Worm (Caenorhabditis elegans) whole organism, late embryonic: Measurements from ENCODE around the gene srx-102.

Source experiments
- C08G9.2 ChIP-seq: sonication (generic microtip); optimal IDR thresholded peaks from 2 replicates; lab custom pipeline; 2016; ENCODE audit warnings: mild to moderate bottlenecking, missing genetic modification characterization, moderate library complexity, missing compliant biosample characterization
- C38D4.7 ChIP-seq: fragments of 200-800 bp; sonication (Bioruptor generic); optimal IDR thresholded peaks from 2 replicates; lab custom pipeline; 2018; ENCODE audit warnings: mild to moderate bottlenecking, missing genetic modification characterization, moderate library complexity, missing compliant biosample characterization
- F13H6.1 ChIP-seq: sonication (generic microtip); optimal IDR thresholded peaks from 2 replicates; lab custom pipeline; 2016; ENCODE audit warnings: missing genetic modification characterization, missing compliant biosample characterization
- K02D7.2 ChIP-seq: sonication (generic microtip); optimal IDR thresholded peaks from 2 replicates; lab custom pipeline; 2017; ENCODE audit warnings: mild to moderate bottlenecking, missing genetic modification characterization, missing compliant biosample characterization
- Y22D7AL.16 ChIP-seq: sonication (generic microtip); optimal IDR thresholded peaks from 2 replicates; lab custom pipeline; 2016; ENCODE audit warnings: missing genetic modification characterization, missing compliant biosample characterization
- ahr-1 ChIP-seq: sonication (generic microtip); optimal IDR thresholded peaks from 2 replicates; lab custom pipeline; 2016; ENCODE audit warnings: missing genetic modification characterization, missing compliant biosample characterization
- ama-1 ChIP-seq: fragments of 150-350 bp; optimal IDR thresholded peaks from 2 replicates; lab custom pipeline; 2014
- ceh-34 ChIP-seq: sonication (generic microtip); optimal IDR thresholded peaks from 2 replicates; lab custom pipeline; 2016; ENCODE audit warnings: mild to moderate bottlenecking, missing genetic modification characterization, missing compliant biosample characterization
- ceh-6 ChIP-seq: fragments of 200-800 bp; sonication (Bioruptor generic); optimal IDR thresholded peaks from 2 replicates; lab custom pipeline; 2018; ENCODE audit warnings: mild to moderate bottlenecking, missing genetic modification characterization, missing compliant biosample characterization
- ceh-9 ChIP-seq: sonication (generic microtip); optimal IDR thresholded peaks from 2 replicates; lab custom pipeline; 2016; ENCODE audit warnings: mild to moderate bottlenecking, missing genetic modification characterization, inconsistent platforms, missing compliant biosample characterization
- elt-2 ChIP-seq: sonication (generic microtip); optimal IDR thresholded peaks from 2 replicates; lab custom pipeline; 2016; ENCODE audit warnings: missing genetic modification reagents, missing genetic modification characterization, missing compliant biosample characterization
- elt-4 ChIP-seq: sonication (generic microtip); optimal IDR thresholded peaks from 2 replicates; lab custom pipeline; 2016; ENCODE audit warnings: missing genetic modification characterization, missing compliant biosample characterization
- ets-4 ChIP-seq: sonication (generic microtip); optimal IDR thresholded peaks from 2 replicates; lab custom pipeline; 2016; ENCODE audit warnings: missing genetic modification characterization, missing compliant biosample characterization
- eyg-1 ChIP-seq: sonication (generic microtip); optimal IDR thresholded peaks from 2 replicates; lab custom pipeline; 2016; ENCODE audit warnings: missing genotype, missing genetic modification characterization, missing compliant biosample characterization
- fkh-10 ChIP-seq: fragments of 150-350 bp; optimal IDR thresholded peaks from 2 replicates; lab custom pipeline; 2014; ENCODE audit warnings: missing biosample characterization, missing genetic modification reagents, missing genetic modification characterization
- fkh-6 ChIP-seq: sonication (generic microtip); optimal IDR thresholded peaks from 2 replicates; lab custom pipeline; 2016; ENCODE audit warnings: missing genetic modification characterization, missing compliant biosample characterization
- hlh-30 ChIP-seq: sonication (generic microtip); optimal IDR thresholded peaks from 2 replicates; lab custom pipeline; 2017; ENCODE audit warnings: antibody characterized with exemption, missing genetic modification characterization, missing compliant biosample characterization; ENCODE audit not compliant: insufficient read depth
- hlh-6 ChIP-seq: sonication (generic microtip); optimal IDR thresholded peaks from 2 replicates; lab custom pipeline; 2016; ENCODE audit warnings: missing genotype, missing genetic modification characterization, missing compliant biosample characterization
- hlh-8 ChIP-seq: sonication (generic microtip); optimal IDR thresholded peaks from 2 replicates; lab custom pipeline; 2016; ENCODE audit warnings: missing genotype, missing genetic modification characterization, missing compliant biosample characterization
- lin-11 ChIP-seq: fragments of 200-800 bp; sonication (Bioruptor generic); optimal IDR thresholded peaks from 2 replicates; lab custom pipeline; 2018; ENCODE audit warnings: mild to moderate bottlenecking, missing genetic modification characterization, missing compliant biosample characterization
- madf-2 ChIP-seq: sonication (generic microtip); optimal IDR thresholded peaks from 2 replicates; lab custom pipeline; 2017; ENCODE audit warnings: missing genetic modification characterization, missing compliant biosample characterization
- nfya-1 ChIP-seq: sonication (generic microtip); optimal IDR thresholded peaks from 2 replicates; lab custom pipeline; 2017; ENCODE audit warnings: missing genetic modification characterization, mild to moderate bottlenecking, missing compliant biosample characterization, antibody characterized with exemption, moderate library complexity
- nhr-11 ChIP-seq: fragments of 150-350 bp; optimal IDR thresholded peaks from 2 replicates; lab custom pipeline; 2014; ENCODE audit warnings: missing biosample characterization, missing genetic modification characterization
- npax-4 ChIP-seq: sonication (generic microtip); optimal IDR thresholded peaks from 2 replicates; lab custom pipeline; 2016; ENCODE audit warnings: missing genetic modification characterization, missing compliant biosample characterization
- pat-9 ChIP-seq: fragments of 200-800 bp; sonication (Bioruptor generic); optimal IDR thresholded peaks from 2 replicates; lab custom pipeline; 2018; ENCODE audit warnings: mild to moderate bottlenecking, missing genetic modification characterization, moderate library complexity, missing compliant biosample characterization
- pax-1 ChIP-seq: fragments of 150-350 bp; optimal IDR thresholded peaks from 2 replicates; lab custom pipeline; 2014; ENCODE audit warnings: missing biosample characterization, missing genetic modification characterization
- pha-4 ChIP-seq: fragments of 150-350 bp; optimal IDR thresholded peaks from 2 replicates; lab custom pipeline; 2018; ENCODE audit warnings: missing biosample characterization, missing genetic modification reagents, missing genetic modification characterization
- pqm-1 ChIP-seq: sonication (generic microtip); optimal IDR thresholded peaks from 2 replicates; lab custom pipeline; 2016; ENCODE audit warnings: missing genetic modification characterization, missing compliant biosample characterization
- pros-1 ChIP-seq: fragments of 150-350 bp; optimal IDR thresholded peaks from 2 replicates; lab custom pipeline; 2014; ENCODE audit warnings: missing biosample characterization, missing genetic modification reagents, missing genetic modification characterization
- sdc-2 ChIP-seq: sonication (generic microtip); optimal IDR thresholded peaks from 2 replicates; lab custom pipeline; 2016; ENCODE audit warnings: missing genotype, missing genetic modification characterization, missing compliant biosample characterization
- sox-2 ChIP-seq: fragments of 200-800 bp; sonication (Bioruptor generic); IDR thresholded peaks from 2 replicates; pipeline ENCODE4 v1.3.6; 2022; ENCODE audit warnings: missing genetic modification reagents, missing genetic modification characterization, missing compliant biosample characterization
- sox-4 ChIP-seq: sonication (generic microtip); optimal IDR thresholded peaks from 2 replicates; lab custom pipeline; 2017; ENCODE audit warnings: mild to moderate bottlenecking, missing genetic modification characterization, inconsistent platforms, missing compliant biosample characterization
- syd-9 ChIP-seq: sonication (generic microtip); optimal IDR thresholded peaks from 2 replicates; lab custom pipeline; 2016; ENCODE audit warnings: mild to moderate bottlenecking, missing genetic modification characterization, moderate library complexity, missing compliant biosample characterization
- tbx-7 ChIP-seq: sonication (generic microtip); optimal IDR thresholded peaks from 2 replicates; lab custom pipeline; 2016; ENCODE audit warnings: missing genotype, missing genetic modification characterization, missing compliant biosample characterization
- ttx-3 ChIP-seq: sonication (generic microtip); optimal IDR thresholded peaks from 2 replicates; lab custom pipeline; 2016; ENCODE audit warnings: missing genetic modification reagents, missing genetic modification characterization, missing compliant biosample characterization
- unc-3 ChIP-seq, 2 experiments: fragments of 200-800 bp in 1 of 2; sonication (Bioruptor generic) in 1 of 2; sonication (generic microtip) in 1 of 2; conservative IDR thresholded peaks in 1 of 2; optimal IDR thresholded peaks in 1 of 2; 2 replicates each; pipeline versions ENCODE4 v1.3.6 to Lab custom; 2016 to 2022; ENCODE audit warnings: missing compliant biosample characterization in 2 of 2, missing genetic modification characterization in 2 of 2, missing genetic modification reagents in 1 of 2
- zip-5 ChIP-seq: sonication (generic microtip); optimal IDR thresholded peaks from 2 replicates; lab custom pipeline; 2016; ENCODE audit warnings: missing genetic modification characterization, missing compliant biosample characterization
- ztf-16 ChIP-seq: sonication (generic microtip); optimal IDR thresholded peaks from 2 replicates; lab custom pipeline; 2017; ENCODE audit warnings: missing genetic modification characterization, missing compliant biosample characterization

The srx-102 gene

DNA sequence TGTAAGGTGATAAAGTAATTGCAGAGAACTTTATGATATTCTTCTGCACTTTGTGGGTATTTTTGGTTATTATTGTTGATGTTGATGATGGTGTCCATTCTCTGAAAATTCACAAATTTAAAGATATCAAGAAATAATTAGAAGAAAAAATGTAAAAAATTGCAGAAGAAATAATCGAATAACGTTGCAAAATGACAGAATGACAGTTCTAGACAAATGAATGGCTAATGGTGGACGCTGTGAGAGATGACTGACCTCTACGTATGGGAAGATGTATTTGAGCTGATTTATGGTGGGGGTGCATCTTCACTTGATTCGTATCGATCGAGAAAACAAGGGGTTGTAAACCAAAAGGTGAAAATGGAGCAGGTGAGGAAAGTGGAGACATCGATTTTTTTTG, 21.1 kb downstream of the srx-102 start, which contains the start of gene sea-1:
Gene sea-1 (minus strand): TSS at position 101 of the 400 bp plus-strand sequence.
- TF ChIP-seq Y22D7AL.16 (tag; lab: Kevin White, UChicago) = no peak
- TF ChIP-seq C38D4.7 (GFP tag; lab: Kevin White, UChicago) = no peak
- TF ChIP-seq unc-3 (GFP tag; conservative IDR thresholded peaks at IDR 0.05; lab: Robert Waterston, UW) = no peak
- no peak for TF ChIP-seq unc-3 (tag; optimal IDR thresholded peaks at IDR 0.05; lab: Kevin White, UChicago)
- TF ChIP-seq zip-5 = no peak
- no peak for TF ChIP-seq F13H6.1 (tag; lab: Kevin White, UChicago)
- no peak for TF ChIP-seq ets-4 (tag; lab: Kevin White, UChicago)
- no peak for TF ChIP-seq pqm-1 (tag; lab: Kevin White, UChicago)
- TF ChIP-seq C08G9.2 (tag; lab: Kevin White, UChicago) = no peak
- no peak for TF ChIP-seq madf-2 (tag; lab: Kevin White, UChicago)
- TF ChIP-seq nfya-1 (tag; lab: Kevin White, UChicago) = no peak
- TF ChIP-seq fkh-6 (tag; lab: Kevin White, UChicago) = no peak
- TF ChIP-seq K02D7.2 (tag; lab: Kevin White, UChicago) = no peak
- TF ChIP-seq hlh-30 (tag; lab: Kevin White, UChicago) = no peak

DNA sequence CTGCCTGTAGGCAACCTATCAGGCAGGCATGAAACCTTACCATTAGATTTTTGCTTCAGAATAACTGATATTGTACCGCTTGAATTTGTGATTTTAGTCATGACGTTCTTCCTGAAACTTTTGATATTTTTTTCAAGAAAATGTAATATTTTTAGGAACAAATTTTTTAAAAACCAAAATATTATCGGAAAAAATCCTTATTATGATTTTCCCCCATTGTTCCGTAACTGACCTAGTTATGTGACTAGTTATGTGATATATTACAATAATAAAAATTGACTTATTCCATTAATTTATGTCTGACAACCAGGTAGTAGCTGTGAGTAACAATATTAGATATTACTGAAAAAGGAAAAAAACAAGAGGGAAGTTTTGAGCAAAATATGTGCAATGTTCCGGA, 23.6 kb downstream of the srx-102 start, which contains the start of gene srx-98:
Gene srx-98 (minus strand): TSS at position 101 of the 400 bp plus-strand sequence.
- no peak for TF ChIP-seq ztf-16
- TF ChIP-seq elt-2 = no peak
- no peak for TF ChIP-seq ceh-6 (GFP tag; lab: Kevin White, UChicago)
- TF ChIP-seq sox-4 = no peak
- no peak for TF ChIP-seq elt-4 (tag; lab: Kevin White, UChicago)
- TF ChIP-seq sox-2 (GFP tag; lab: Robert Waterston, UW) = no peak
- TF ChIP-seq zip-5 = no peak
- TF ChIP-seq ama-1 (lab: Kevin White, UChicago) = no peak
- TF ChIP-seq lin-11 (tag; lab: Kevin White, UChicago) = no peak
- TF ChIP-seq hlh-6 (tag; lab: Kevin White, UChicago) = no peak
- TF ChIP-seq ttx-3 = no peak
- TF ChIP-seq, all 69 proteins: peak for 0

DNA sequence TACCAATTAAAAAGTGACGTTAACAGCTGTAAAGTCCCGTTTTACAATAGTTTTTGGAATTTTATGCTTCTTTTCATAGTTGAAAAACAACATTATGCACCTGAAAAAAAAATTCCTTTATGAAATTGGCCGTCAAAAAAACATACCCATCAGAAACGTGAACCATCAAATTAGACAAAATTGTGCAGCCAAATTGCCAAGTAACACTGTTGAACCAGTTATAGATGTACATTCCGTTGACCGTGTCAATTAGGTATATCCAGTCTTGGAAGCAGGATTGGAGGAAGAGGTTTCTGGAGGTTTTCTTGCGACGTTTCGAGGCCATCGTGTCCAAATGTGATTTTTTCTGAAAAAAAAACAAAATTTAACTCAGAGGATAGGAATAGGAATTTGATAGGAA, 25.2 kb downstream of the srx-102 start, which contains the start of gene srx-97:
Gene srx-97 (minus strand): TSS at position 101 of the 400 bp plus-strand sequence.
- TF ChIP-seq lin-11 (tag; lab: Kevin White, UChicago) (no peak), syd-9 (no peak), ceh-34 (tag; lab: Kevin White, UChicago) (no peak), zip-5 (no peak), ahr-1 (tag; lab: Kevin White, UChicago) (no peak), sdc-2 (tag; lab: Kevin White, UChicago) (no peak), pros-1 (tag; lab: Kevin White, UChicago) (no peak), pha-4 (tag; lab: Kevin White, UChicago) (no peak), tbx-7 (tag; lab: Kevin White, UChicago) (no peak), pat-9 (tag; lab: Kevin White, UChicago) (no peak), ceh-9 (tag; lab: Kevin White, UChicago) (no peak), npax-4 (tag; lab: Kevin White, UChicago) (no peak), nhr-11 (no peak), eyg-1 (tag; lab: Kevin White, UChicago) (no peak), sox-2 (GFP tag; lab: Robert Waterston, UW) (no peak), fkh-10 (no peak), pax-1 (tag; lab: Kevin White, UChicago) (no peak), hlh-6 (tag; lab: Kevin White, UChicago) (no peak), hlh-8 (tag; lab: Kevin White, UChicago) (no peak)
- TF ChIP-seq, all 69 proteins: peak for 0
